Worm (Caenorhabditis elegans): Measurements from ENCODE around the gene lev-8.

The lev-8 gene

DNA sequence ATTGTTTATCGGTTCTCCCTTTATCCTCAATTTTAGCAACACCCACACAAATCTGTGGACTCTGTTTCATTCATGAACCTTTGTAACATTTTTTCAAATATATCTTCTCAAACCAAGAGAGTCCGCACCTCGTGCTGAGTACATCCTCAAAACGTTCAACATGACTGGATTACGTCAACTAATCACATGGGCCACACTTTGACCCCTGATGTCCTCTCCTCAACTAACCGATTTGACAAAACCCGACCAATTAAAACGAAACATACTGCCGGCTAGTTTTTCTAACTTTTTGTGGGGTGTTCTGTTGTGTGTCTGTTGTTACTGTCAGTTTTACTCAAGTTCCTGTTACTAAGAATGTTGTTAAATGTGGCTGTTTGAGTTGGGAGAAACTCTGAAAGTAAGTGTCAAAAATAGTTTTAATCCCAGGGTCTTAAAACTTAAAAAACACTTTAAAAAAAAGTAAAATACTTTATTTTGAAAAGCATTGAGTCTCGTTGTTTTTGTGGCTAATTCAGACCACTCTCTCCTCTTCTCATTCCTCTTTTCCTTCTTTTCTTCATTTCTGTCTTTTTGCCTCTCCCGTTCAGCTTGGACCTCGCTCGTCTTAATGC lies 5.1 kb upstream of the lev-8 start:
- TF ChIP-seq ztf-4 (tag; optimal IDR thresholded peaks at IDR 0.05), result no peak
- TF ChIP-seq nhr-23 (tag; optimal IDR thresholded peaks at IDR 0.05), result no peak
- no peak for TF ChIP-seq R02D3.7 (tag; optimal IDR thresholded peaks at IDR 0.05)
- TF ChIP-seq nhr-28 (tag; optimal IDR thresholded peaks at IDR 0.05), result no peak
- TF ChIP-seq fos-1 (tag; optimal IDR thresholded peaks at IDR 0.05), result no peak
- no peak for TF ChIP-seq elt-2 (tag; optimal IDR thresholded peaks at IDR 0.05)
- no peak for TF ChIP-seq ceh-9 (tag; optimal IDR thresholded peaks at IDR 0.05)
- TF ChIP-seq nhr-67 (tag; optimal IDR thresholded peaks at IDR 0.05), result no peak
- TF ChIP-seq sea-2 (GFP tag; optimal IDR thresholded peaks at IDR 0.05), result no peak
- no peak for TF ChIP-seq egl-27 (tag; optimal IDR thresholded peaks at IDR 0.05)
- no peak for TF ChIP-seq nfya-1 (tag; optimal IDR thresholded peaks at IDR 0.05; ENCODE audit: insufficient read depth)
- TF ChIP-seq unc-62 (GFP tag; optimal IDR thresholded peaks at IDR 0.05), result no peak
- no peak for TF ChIP-seq nhr-11 (tag; optimal IDR thresholded peaks at IDR 0.05)
- no peak for TF ChIP-seq egl-5 (tag; optimal IDR thresholded peaks at IDR 0.05)
- no peak for TF ChIP-seq zag-1 (tag; optimal IDR thresholded peaks at IDR 0.05)
- TF ChIP-seq elt-1 (tag; optimal IDR thresholded peaks at IDR 0.05), result no peak
- TF ChIP-seq fkh-2 (tag; optimal IDR thresholded peaks at IDR 0.05), result no peak

DNA sequence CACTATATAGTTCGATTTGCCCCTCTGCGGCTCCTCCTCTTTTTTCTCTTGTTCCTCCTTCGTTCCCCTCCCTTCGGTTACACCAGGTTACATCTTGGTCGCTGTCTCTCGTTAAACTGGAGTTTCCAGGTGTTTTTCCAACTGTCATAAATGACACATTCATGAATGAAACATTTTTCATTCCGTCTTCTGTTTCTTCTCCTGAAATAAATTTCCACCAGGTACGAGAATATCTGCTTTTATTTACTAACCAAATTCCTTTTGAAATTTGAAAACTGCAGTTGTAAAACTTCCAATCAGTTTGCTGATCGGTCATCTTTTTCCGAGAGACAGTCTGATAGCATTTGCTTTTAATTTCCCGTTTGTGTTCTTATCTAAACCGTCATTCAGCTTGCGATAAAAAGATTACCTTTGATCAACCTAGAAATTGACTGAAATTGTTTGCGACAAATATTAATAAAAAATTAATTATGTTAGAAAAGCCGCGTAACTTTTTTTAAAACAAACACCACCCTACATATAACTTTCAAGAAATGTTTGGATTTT lies 4.4 kb upstream of the lev-8 start, which contains the start of gene C35C5.10:
Gene C35C5.10 (plus strand): TSS at position 51 of the 546 bp plus-strand sequence.
- TF ChIP-seq nfya-1 (tag; optimal IDR thresholded peaks at IDR 0.05; ENCODE audit: insufficient read depth), result no peak
- peak; percentile 72 for TF ChIP-seq elt-2 (tag; optimal IDR thresholded peaks at IDR 0.05)
- TF ChIP-seq fkh-2 (tag; optimal IDR thresholded peaks at IDR 0.05), result no peak
- TF ChIP-seq lin-15B (tag; optimal IDR thresholded peaks at IDR 0.05), result no peak
- no peak for TF ChIP-seq R02D3.7 (tag; optimal IDR thresholded peaks at IDR 0.05)
- TF ChIP-seq ztf-4 (tag; optimal IDR thresholded peaks at IDR 0.05), result no peak
- TF ChIP-seq pqm-1 (tag; optimal IDR thresholded peaks at IDR 0.05), result peak; percentile 72
- no peak for TF ChIP-seq nhr-43 (tag; optimal IDR thresholded peaks at IDR 0.05; ENCODE audit: poor library complexity, severe bottlenecking)
- TF ChIP-seq elt-3 (tag; optimal IDR thresholded peaks at IDR 0.05), result no peak
- no peak for TF ChIP-seq nhr-76 (tag; optimal IDR thresholded peaks at IDR 0.05)
- no peak for TF ChIP-seq mdl-1 (tag; optimal IDR thresholded peaks at IDR 0.05)
- TF ChIP-seq ama-1 (optimal IDR thresholded peaks at IDR 0.05), result no peak
- TF ChIP-seq elt-1 (tag; optimal IDR thresholded peaks at IDR 0.05), result no peak
- no peak for TF ChIP-seq nhr-237 (tag; optimal IDR thresholded peaks at IDR 0.05)

DNA sequence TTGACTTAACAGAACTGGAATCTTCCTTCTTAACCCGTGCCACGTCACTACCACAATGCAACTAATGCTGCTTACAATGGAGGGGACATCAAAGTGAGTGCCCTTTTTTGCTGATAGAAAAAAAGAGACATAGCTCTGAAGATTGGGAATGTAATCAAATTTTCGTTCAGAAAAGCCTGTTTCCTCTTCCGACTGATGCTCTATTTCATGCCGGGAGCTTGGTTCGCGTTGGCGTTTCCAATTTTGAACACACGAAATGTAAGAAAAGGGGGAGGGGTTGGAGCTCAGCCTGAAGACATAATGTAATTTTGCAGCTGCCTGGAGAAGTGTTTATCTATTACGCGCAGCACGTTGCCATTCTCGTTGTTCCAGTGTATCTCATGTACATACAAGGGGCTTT lies 2.6 kb upstream of the lev-8 start:
- no peak for TF ChIP-seq elt-2 (tag; optimal IDR thresholded peaks at IDR 0.05)
- no peak for TF ChIP-seq jun-1 (tag; optimal IDR thresholded peaks at IDR 0.05)
- peak; percentile 70 for TF ChIP-seq fkh-10 (GFP tag; optimal IDR thresholded peaks at IDR 0.05)

- no peak for TF ChIP-seq nhr-23 (tag; optimal IDR thresholded peaks at IDR 0.05)
- no peak for TF ChIP-seq ceh-82 (tag; optimal IDR thresholded peaks at IDR 0.05)
- no peak for TF ChIP-seq tbx-2 (tag; optimal IDR thresholded peaks at IDR 0.05)
- TF ChIP-seq ama-1 (optimal IDR thresholded peaks at IDR 0.05), result peak; percentile 31
- TF ChIP-seq mdl-1 (tag; optimal IDR thresholded peaks at IDR 0.05), result no peak
These were observed 639 bp upstream of the lev-8 start for ce11 chrX:11560076-11560475.

DNA sequence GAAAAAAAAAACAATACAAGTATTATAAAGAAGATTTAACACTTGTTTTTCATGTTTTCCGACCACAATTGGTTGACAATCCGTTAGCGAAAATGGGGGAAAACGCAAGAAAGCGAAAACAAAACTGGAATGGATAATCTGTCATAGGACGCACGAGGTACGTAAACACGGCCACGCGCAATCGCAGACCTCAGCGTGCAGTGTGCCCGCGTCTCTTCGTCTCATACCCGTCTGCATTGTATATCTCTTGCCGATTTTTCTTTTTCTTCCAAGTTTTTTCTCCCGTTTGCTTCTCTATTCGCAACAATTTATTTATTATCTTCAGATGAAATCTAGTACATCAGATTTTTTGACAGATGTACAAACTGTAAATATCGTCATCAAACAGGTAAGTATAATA lies 2.9 kb downstream of the lev-8 start, which contains the start of gene trpp-9:
Gene trpp-9 (plus strand): TSS at position 261 of the 400 bp plus-strand sequence.
- TF ChIP-seq hmg-11 (tag; optimal IDR thresholded peaks at IDR 0.05) (peak; percentile 82), zag-1 (tag; optimal IDR thresholded peaks at IDR 0.05) (no peak), nhr-23 (tag; optimal IDR thresholded peaks at IDR 0.05) (peak; percentile 59), elt-1 (tag; optimal IDR thresholded peaks at IDR 0.05) (peak; percentile 74), aly-2 (tag; optimal IDR thresholded peaks at IDR 0.05) (no peak), nhr-25 (tag; optimal IDR thresholded peaks at IDR 0.05) (peak; percentile 66), lin-39 (tag; optimal IDR thresholded peaks at IDR 0.05) (peak; percentile 79), fkh-2 (tag; optimal IDR thresholded peaks at IDR 0.05) (no peak), elt-2 (tag; optimal IDR thresholded peaks at IDR 0.05) (peak; percentile 13), pqm-1 (tag; optimal IDR thresholded peaks at IDR 0.05) (no peak), nfya-1 (tag; optimal IDR thresholded peaks at IDR 0.05; ENCODE audit: insufficient read depth) (peak; percentile 58), tbx-2 (tag; optimal IDR thresholded peaks at IDR 0.05) (no peak), egl-27 (tag; optimal IDR thresholded peaks at IDR 0.05) (no peak), pha-4 (tag; optimal IDR thresholded peaks at IDR 0.05) (no peak), ceh-28 (tag; optimal IDR thresholded peaks at IDR 0.05) (no peak), fkh-10 (GFP tag; optimal IDR thresholded peaks at IDR 0.05) (no peak), nhr-43 (tag; optimal IDR thresholded peaks at IDR 0.05; ENCODE audit: poor library complexity, severe bottlenecking) (peak; percentile 42), snpc-4 (tag; optimal IDR thresholded peaks at IDR 0.05) (peak; percentile 52), mdl-1 (tag; optimal IDR thresholded peaks at IDR 0.05) (peak; percentile 14), nhr-237 (tag; optimal IDR thresholded peaks at IDR 0.05) (no peak), nhr-28 (tag; optimal IDR thresholded peaks at IDR 0.05) (no peak), daf-12 (tag; optimal IDR thresholded peaks at IDR 0.05) (no peak), egl-5 (tag; optimal IDR thresholded peaks at IDR 0.05) (peak; percentile 76), nhr-12 (tag; optimal IDR thresholded peaks at IDR 0.05) (no peak), lsy-12 (tag; optimal IDR thresholded peaks at IDR 0.05) (no peak), unc-62 (GFP tag; optimal IDR thresholded peaks at IDR 0.05) (no peak), ama-1 (optimal IDR thresholded peaks at IDR 0.05) (no peak), jun-1 (tag; optimal IDR thresholded peaks at IDR 0.05) (no peak), ceh-82 (tag; optimal IDR thresholded peaks at IDR 0.05) (no peak), nhr-67 (tag; optimal IDR thresholded peaks at IDR 0.05) (no peak), elt-3 (tag; optimal IDR thresholded peaks at IDR 0.05) (no peak)

Data from whole organism, L3 larva.